Worm (Caenorhabditis elegans): ENCODE results near the gene F17H10.2.
A peak's percentile ranks its signal among the peaks of the same experiment; 100 is the strongest.

F17H10.2 gene

ce11 chrX:13121104-13121503 lies 7.5 kb downstream of the F17H10.2 start (continued):
- TF ChIP-seq ZK337.2 (GFP tag; IDR thresholded peaks at IDR 0.05), result peak; percentile 84
- TF ChIP-seq ceh-44 (GFP tag; IDR thresholded peaks at IDR 0.05), result peak; percentile 90
- TF ChIP-seq ceh-82 (tag; optimal IDR thresholded peaks at IDR 0.05), result no peak
- no peak for TF ChIP-seq lin-39 (tag; optimal IDR thresholded peaks at IDR 0.05)
- peak; percentile 65 to 93; a peak in 3 of 4 replicates for TF ChIP-seq madf-5 (GFP tag; IDR thresholded peaks at IDR 0.05)
- TF ChIP-seq aha-1 (tag), result peak; percentile 97
- peak; percentile 69 for TF ChIP-seq mxl-2 (GFP tag; conservative IDR thresholded peaks at IDR 0.05)
- peak; percentile 78 for TF ChIP-seq zfp-3 (GFP tag; conservative IDR thresholded peaks at IDR 0.05)
- TF ChIP-seq set-16 (GFP tag; IDR thresholded peaks at IDR 0.05), result peak; percentile 75
- TF ChIP-seq pha-4 (GFP tag; IDR thresholded peaks at IDR 0.05), result peak; percentile 93
- TF ChIP-seq pha-4 (tag; optimal IDR thresholded peaks at IDR 0.05), result no peak
- peak; percentile 4 for TF ChIP-seq lin-13 (GFP tag; optimal IDR thresholded peaks at IDR 0.05)
- peak; percentile 14 for TF ChIP-seq T20F7.1 (GFP tag; optimal IDR thresholded peaks at IDR 0.05)
- peak; percentile 74 for TF ChIP-seq rbr-2 (tag; optimal IDR thresholded peaks at IDR 0.05)
- TF ChIP-seq mep-1 (tag; optimal IDR thresholded peaks at IDR 0.05), result peak; percentile 81
- TF ChIP-seq lin-1 (GFP tag; IDR thresholded peaks at IDR 0.05), result peak; percentile 83
- TF ChIP-seq snpc-4 (tag; optimal IDR thresholded peaks at IDR 0.05), result no peak
- peak; percentile 87 for TF ChIP-seq D1046.2 (GFP tag; IDR thresholded peaks at IDR 0.05)
- TF ChIP-seq attf-4 (tag; optimal IDR thresholded peaks at IDR 0.05), result no peak
- TF ChIP-seq nhr-11 (tag; optimal IDR thresholded peaks at IDR 0.05), result peak; percentile 56
- peak; percentile 82 for TF ChIP-seq lin-38 (GFP tag; IDR thresholded peaks at IDR 0.05)
- peak; percentile 70 for TF ChIP-seq nhr-102 (tag; optimal IDR thresholded peaks at IDR 0.05)
- no peak for TF ChIP-seq ces-1 (GFP tag; optimal IDR thresholded peaks at IDR 0.05)
- TF ChIP-seq hif-1 (tag; optimal IDR thresholded peaks at IDR 0.05), result peak; percentile 28 to 75
- peak; percentile 89 for TF ChIP-seq ctbp-1 (GFP tag; IDR thresholded peaks at IDR 0.05)
- no peak; the same call in 1 of the 2 replicates for TF ChIP-seq dmd-8 (GFP tag; IDR thresholded peaks at IDR 0.05)
- peak; percentile 65 for TF ChIP-seq mxl-3 (GFP tag; optimal IDR thresholded peaks at IDR 0.05)
- no peak; the same call in 1 of the 2 replicates for TF ChIP-seq egl-43 (GFP tag; IDR thresholded peaks at IDR 0.05)
- TF ChIP-seq Y5F2A.4 (GFP tag; optimal IDR thresholded peaks at IDR 0.05), result peak; percentile 72
- peak; percentile 60 for TF ChIP-seq dve-1 (tag; optimal IDR thresholded peaks at IDR 0.05; ENCODE audit: insufficient read depth)

- TF ChIP-seq egl-27 (tag; optimal IDR thresholded peaks at IDR 0.05) (no peak), lin-29 (GFP tag; IDR thresholded peaks at IDR 0.05) (no peak), madf-9 (GFP tag; conservative IDR thresholded peaks at IDR 0.05) (no peak), mep-1 (tag; optimal IDR thresholded peaks at IDR 0.05) (no peak), pqm-1 (tag; optimal IDR thresholded peaks at IDR 0.05) (no peak)
Observed at ce11 chrX:13122191-13122590, 8.6 kb downstream of the F17H10.2 start, which contains the start of gene snx-17. Gene snx-17 (minus strand): TSS chrX:13122291.

DNA sequence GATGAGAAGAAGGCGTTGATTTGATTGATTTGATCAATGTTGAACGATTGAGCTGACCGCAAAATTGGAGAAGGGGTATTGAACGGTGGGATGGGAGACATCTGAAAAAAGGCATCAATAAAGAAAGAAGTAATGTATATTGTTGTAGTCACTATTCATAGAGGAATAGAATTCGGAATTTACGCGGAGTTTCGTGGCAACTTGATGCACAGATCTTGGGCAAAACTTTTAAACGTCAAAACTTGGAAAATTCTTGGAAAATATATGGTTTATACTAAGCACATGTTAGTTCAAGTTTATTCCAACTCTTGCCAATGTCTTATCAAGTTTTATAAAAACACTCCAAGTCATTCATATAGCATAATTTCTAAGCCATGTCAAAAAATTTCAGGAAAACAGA lies 12.8 kb downstream of the F17H10.2 start, which contains the start of gene F17H10.4:
Gene F17H10.4, minus strand, starts transcription at position 101 of the 400 bp plus-strand sequence.
- TF ChIP-seq mdt-29 (GFP tag; IDR thresholded peaks at IDR 0.05), result no peak
- TF ChIP-seq pha-4 (GFP tag; IDR thresholded peaks at IDR 0.05), result no peak
- TF ChIP-seq pha-4 (tag; optimal IDR thresholded peaks at IDR 0.05), result no peak
- TF ChIP-seq nhr-28 (tag; optimal IDR thresholded peaks at IDR 0.05), result no peak
- no peak for TF ChIP-seq madf-5 (GFP tag; IDR thresholded peaks at IDR 0.05)
- no peak for TF ChIP-seq nhr-25 (tag; optimal IDR thresholded peaks at IDR 0.05; ENCODE audit: borderline replicate concordance, insufficient read depth)
- no peak for TF ChIP-seq lin-38 (GFP tag; IDR thresholded peaks at IDR 0.05)
- no peak for TF ChIP-seq zip-2 (tag; optimal IDR thresholded peaks at IDR 0.05)
- TF ChIP-seq daf-12 (tag; optimal IDR thresholded peaks at IDR 0.05), result no peak
- no peak for TF ChIP-seq unc-62 (GFP tag; optimal IDR thresholded peaks at IDR 0.05 in 1 of 2)
- TF ChIP-seq unc-62 (tag; optimal IDR thresholded peaks at IDR 0.05), result no peak
- TF ChIP-seq madf-9 (GFP tag; conservative IDR thresholded peaks at IDR 0.05), result no peak
- no peak for TF ChIP-seq php-3 (GFP tag; IDR thresholded peaks at IDR 0.05)
- no peak for TF ChIP-seq ztf-7 (tag; optimal IDR thresholded peaks at IDR 0.05)
- no peak for TF ChIP-seq sdz-12 (GFP tag; optimal IDR thresholded peaks at IDR 0.05)
